Worm (Caenorhabditis elegans) whole organism, L4 larva: ENCODE results near the gene ddl-1.

ENCODE experiments used
- T26A8.4 ChIP-seq: fragments of 200-800 bp; sonication (Bioruptor generic); IDR thresholded peaks from 2 replicates; pipeline ENCODE4 v1.3.6; 2022; ENCODE audit warnings: missing genetic modification characterization, missing compliant biosample characterization
- ceh-62 ChIP-seq: sonication (generic microtip); optimal IDR thresholded peaks from 2 replicates; lab custom pipeline; 2017; ENCODE audit warnings: missing biosample characterization, missing genetic modification characterization
- ces-1 ChIP-seq: fragments of 150-350 bp; sonication (generic microtip); optimal IDR thresholded peaks from 4 replicates; lab custom pipeline; 2014; ENCODE audit warnings: missing biosample characterization, missing genetic modification reagents, missing genetic modification characterization
- dpl-1 ChIP-seq: fragments of 150-350 bp; optimal IDR thresholded peaks from 2 replicates; lab custom pipeline; 2014; ENCODE audit warnings: missing biosample characterization, missing genetic modification reagents, missing genetic modification characterization
- egl-27 ChIP-seq: sonication (generic microtip); optimal IDR thresholded peaks from 3 replicates; lab custom pipeline; 2017; ENCODE audit warnings: missing biosample characterization, missing genetic modification reagents, missing genetic modification characterization
- fos-1 ChIP-seq: fragments of 150-350 bp; optimal IDR thresholded peaks from 2 replicates; lab custom pipeline; 2014; ENCODE audit warnings: missing biosample characterization, missing genetic modification characterization
- jun-1 ChIP-seq: fragments of 150-350 bp; optimal IDR thresholded peaks from 2 replicates; lab custom pipeline; 2014; ENCODE audit warnings: missing biosample characterization, missing genetic modification reagents, missing genetic modification characterization
- nhr-10 ChIP-seq: fragments of 150-350 bp; optimal IDR thresholded peaks from 2 replicates; lab custom pipeline; 2014; ENCODE audit warnings: missing biosample characterization, missing genetic modification characterization
- nhr-25 ChIP-seq: sonication (generic microtip); optimal IDR thresholded peaks from 2 replicates; lab custom pipeline; 2017; ENCODE audit warnings: missing genetic modification characterization, mild to moderate bottlenecking, missing compliant biosample characterization, antibody characterized with exemption, moderate library complexity, borderline replicate concordance; ENCODE audit not compliant: insufficient read depth
- pha-4 ChIP-seq, 2 experiments: fragments of 150-350 bp in 1 of 2; fragments of 200-800 bp in 1 of 2; sonication (Bioruptor generic) in 1 of 2; IDR thresholded peaks in 1 of 2; optimal IDR thresholded peaks in 1 of 2; 2 replicates each; pipeline versions ENCODE4 v1.3.6 to Lab custom; 2014 to 2022; ENCODE audit warnings: missing genetic modification characterization in 2 of 2, missing genetic modification reagents in 2 of 2, missing biosample characterization in 1 of 2, missing compliant biosample characterization in 1 of 2
- unc-62 ChIP-seq, 3 experiments: fragments of 150-350 bp in 1 of 3; sonication (generic microtip); optimal IDR thresholded peaks in 2 of 3; peaks in 1 of 3; 1 replicate in 1 of 3; 2 replicates in 2 of 3; lab custom pipeline; 2014 to 2017; ENCODE audit warnings: missing biosample characterization in 3 of 3, missing genetic modification characterization in 3 of 3, missing genetic modification reagents in 3 of 3, missing genotype in 1 of 3

DNA sequence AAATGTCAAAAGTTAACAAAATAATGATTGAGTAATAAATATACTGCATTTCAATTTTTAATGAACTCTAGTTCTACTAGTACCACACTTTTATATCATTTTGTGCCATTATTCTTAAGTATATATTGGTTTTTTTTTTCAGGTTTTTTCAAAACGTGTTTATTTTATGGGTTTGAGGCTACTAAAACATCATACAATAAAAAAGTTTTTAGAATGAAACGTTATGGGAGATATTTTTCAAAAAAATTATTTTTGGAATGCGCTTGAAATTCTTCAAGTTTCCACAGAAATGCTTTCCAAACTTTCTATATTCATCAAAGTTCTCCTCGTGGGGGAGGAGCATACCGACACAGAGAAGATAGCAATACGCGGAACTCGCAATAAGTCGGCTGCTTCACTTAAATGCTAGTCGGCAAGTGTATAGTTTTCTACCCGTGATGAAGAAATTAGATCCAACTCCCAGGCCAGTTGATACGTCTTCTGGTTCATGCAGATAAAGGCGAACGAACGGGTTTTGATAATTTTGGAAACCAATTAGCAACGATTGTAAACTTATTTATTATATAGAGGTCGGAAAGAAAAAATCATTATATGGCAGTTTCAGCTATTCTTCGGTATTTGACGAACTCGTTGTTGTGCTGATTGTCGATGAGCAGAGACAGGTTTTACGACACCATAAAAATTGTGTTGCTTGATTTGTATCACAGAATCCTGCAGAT lies 48.7 kb downstream of the ddl-1 start, which contains the start of gene C17G10.10:
- TF ChIP-seq dpl-1 (GFP tag; lab: Kevin White, UChicago) (peak; percentile 36), unc-62 (GFP tag; optimal IDR thresholded peaks at IDR 0.05 in 1 of 2; lab: Kevin White, UChicago) (no peak), unc-62 (tag; optimal IDR thresholded peaks at IDR 0.05; lab: Kevin White, UChicago) (no peak), egl-27 (tag; lab: Kevin White, UChicago) (no peak), ces-1 (GFP tag; lab: Kevin White, UChicago) (no peak), pha-4 (GFP tag; IDR thresholded peaks at IDR 0.05; lab: Robert Waterston, UW) (peak; percentile 50), pha-4 (tag; optimal IDR thresholded peaks at IDR 0.05; lab: Kevin White, UChicago) (peak; percentile 6), nhr-10 (tag; lab: Kevin White, UChicago) (no peak), jun-1 (tag; lab: Kevin White, UChicago) (no peak), fos-1 (tag; lab: Kevin White, UChicago) (no peak), T26A8.4 (GFP tag; lab: Robert Waterston, UW) (peak; percentile 88; the same call in 1 of the 2 replicates), nhr-25 (no peak), ceh-62 (no peak)
